Worm (Caenorhabditis elegans) whole organism, young adult: Measurements from ENCODE around the gene ZC262.4.
A peak's percentile ranks its signal among the peaks of the same experiment; 100 is the strongest.

Source experiments
- F23B12.7 ChIP-seq: sonication (generic microtip); optimal IDR thresholded peaks from 2 replicates; lab custom pipeline; 2017; ENCODE audit warnings: missing genetic modification characterization, mild to moderate bottlenecking, missing compliant biosample characterization, antibody characterized with exemption, moderate library complexity; ENCODE audit not compliant: insufficient read depth
- F39B2.1 ChIP-seq: fragments of 200-800 bp; sonication (Bioruptor generic); IDR thresholded peaks from 2 replicates; pipeline ENCODE4 v1.3.6; 2022; ENCODE audit warnings: missing genetic modification reagents, missing genetic modification characterization, missing compliant biosample characterization
- F57A8.1 ChIP-seq: fragments of 200-800 bp; sonication (Bioruptor generic); optimal IDR thresholded peaks from 2 replicates; lab custom pipeline; 2018; ENCODE audit warnings: mild to moderate bottlenecking, missing genetic modification characterization, moderate library complexity, missing compliant biosample characterization
- K11D2.4 ChIP-seq: fragments of 200-800 bp; sonication (Bioruptor generic); IDR thresholded peaks from 2 replicates; pipeline ENCODE4 v1.3.6; 2022; ENCODE audit warnings: missing genetic modification reagents, missing genetic modification characterization, missing compliant biosample characterization
- T07F8.4 ChIP-seq: sonication (generic microtip); optimal IDR thresholded peaks from 2 replicates; lab custom pipeline; 2016; ENCODE audit warnings: mild to moderate bottlenecking, missing genetic modification characterization, moderate library complexity, missing compliant biosample characterization
- T26A5.8 ChIP-seq: sonication (generic microtip); optimal IDR thresholded peaks from 2 replicates; lab custom pipeline; 2016; ENCODE audit warnings: missing genetic modification characterization, missing compliant biosample characterization
- Y53F4B.3 ChIP-seq: fragments of 200-800 bp; sonication (Bioruptor generic); IDR thresholded peaks from 2 replicates; pipeline ENCODE4 v1.3.6; 2022; ENCODE audit warnings: missing genetic modification reagents, missing genetic modification characterization, missing compliant biosample characterization
- Y95B8A.8 ChIP-seq: fragments of 200-800 bp; sonication (Bioruptor generic); IDR thresholded peaks from 2 replicates; pipeline ENCODE4 v1.3.6; 2022; ENCODE audit warnings: missing genetic modification reagents, missing genetic modification characterization, missing compliant biosample characterization
- ama-1 ChIP-seq, 3 experiments: fragments of 150-350 bp in 1 of 3; sonication (generic microtip) in 2 of 3; optimal IDR thresholded peaks; 2 replicates each; lab custom pipeline; 2014 to 2018; ENCODE audit warnings: missing biosample characterization in 2 of 3, missing genetic modification characterization in 2 of 3, missing genetic modification reagents in 2 of 3
- aptf-2 ChIP-seq: fragments of 200-800 bp; sonication (Bioruptor generic); conservative IDR thresholded peaks from 2 replicates; pipeline ENCODE4 v1.3.6; 2022; ENCODE audit warnings: missing genetic modification reagents, missing genetic modification characterization, missing compliant biosample characterization
- aptf-3 ChIP-seq: fragments of 200-800 bp; sonication (Bioruptor generic); IDR thresholded peaks from 2 replicates; pipeline ENCODE4 v1.3.6; 2022; ENCODE audit warnings: missing genetic modification characterization, missing compliant biosample characterization
- atf-7 ChIP-seq: sonication (generic microtip); optimal IDR thresholded peaks from 2 replicates; lab custom pipeline; 2017; ENCODE audit warnings: mild to moderate bottlenecking, missing genetic modification characterization, missing compliant biosample characterization
- athp-1 ChIP-seq: sonication (generic microtip); optimal IDR thresholded peaks from 2 replicates; lab custom pipeline; 2017; ENCODE audit warnings: mild to moderate bottlenecking, missing genetic modification characterization, missing compliant biosample characterization
- attf-3 ChIP-seq: fragments of 200-800 bp; sonication (Bioruptor generic); conservative IDR thresholded peaks from 2 replicates; pipeline ENCODE4 v1.3.6; 2022; ENCODE audit warnings: missing genetic modification reagents, missing genetic modification characterization, missing compliant biosample characterization
- ccch-3 ChIP-seq: fragments of 200-800 bp; sonication (Bioruptor generic); optimal IDR thresholded peaks from 2 replicates; lab custom pipeline; 2018; ENCODE audit warnings: mild to moderate bottlenecking, missing genetic modification characterization, missing compliant biosample characterization
- cebp-2 ChIP-seq: fragments of 200-800 bp; sonication (Bioruptor generic); IDR thresholded peaks from 2 replicates; pipeline ENCODE4 v1.3.6; 2022; ENCODE audit warnings: missing genetic modification characterization, missing compliant biosample characterization
- ceh-100 ChIP-seq: fragments of 200-800 bp; sonication (Bioruptor generic); IDR thresholded peaks from 2 replicates; pipeline ENCODE4 v1.3.6; 2022; ENCODE audit warnings: missing genetic modification reagents, missing genetic modification characterization, missing compliant biosample characterization
- ceh-27 ChIP-seq: fragments of 200-800 bp; sonication (Bioruptor generic); optimal IDR thresholded peaks from 2 replicates; lab custom pipeline; 2018; ENCODE audit warnings: mild to moderate bottlenecking, missing genetic modification characterization, moderate library complexity, missing compliant biosample characterization
- ceh-91 ChIP-seq: fragments of 200-800 bp; sonication (Bioruptor generic); IDR thresholded peaks from 2 replicates; pipeline ENCODE4 v1.3.6; 2022; ENCODE audit warnings: missing genetic modification reagents, missing genetic modification characterization, missing compliant biosample characterization
- chd-7 ChIP-seq: sonication (generic microtip); optimal IDR thresholded peaks from 2 replicates; lab custom pipeline; 2016; ENCODE audit warnings: mild to moderate bottlenecking, missing genetic modification characterization, moderate library complexity, missing compliant biosample characterization
- die-1 ChIP-seq: sonication (generic microtip); optimal IDR thresholded peaks from 2 replicates; lab custom pipeline; 2016; ENCODE audit warnings: missing genotype, mild to moderate bottlenecking, missing genetic modification characterization, missing compliant biosample characterization
- dpff-1 ChIP-seq: sonication (generic microtip); optimal IDR thresholded peaks from 2 replicates; lab custom pipeline; 2017; ENCODE audit warnings: mild to moderate bottlenecking, missing genetic modification characterization, missing compliant biosample characterization
- efl-1 ChIP-seq: fragments of 150-350 bp; optimal IDR thresholded peaks from 2 replicates; lab custom pipeline; 2014; ENCODE audit warnings: missing biosample characterization, missing genetic modification reagents, missing genetic modification characterization
- ekl-4 ChIP-seq: fragments of 200-800 bp; sonication (Bioruptor generic); IDR thresholded peaks from 2 replicates; pipeline ENCODE4 v1.3.6; 2022; ENCODE audit warnings: missing genetic modification reagents, missing genetic modification characterization, missing compliant biosample characterization
- fkh-3 ChIP-seq: sonication (generic microtip); optimal IDR thresholded peaks from 2 replicates; lab custom pipeline; 2016; ENCODE audit warnings: mild to moderate bottlenecking, missing genetic modification characterization, missing compliant biosample characterization
- gei-17 ChIP-seq: fragments of 200-800 bp; sonication (Bioruptor generic); optimal IDR thresholded peaks from 2 replicates; lab custom pipeline; 2018; ENCODE audit warnings: mild to moderate bottlenecking, missing genetic modification characterization, missing compliant biosample characterization
- him-1 ChIP-seq: sonication (generic microtip); optimal IDR thresholded peaks from 2 replicates; lab custom pipeline; 2016; ENCODE audit warnings: missing genotype, missing genetic modification reagents, missing genetic modification characterization, missing compliant biosample characterization
- lag-1 ChIP-seq: fragments of 200-800 bp; sonication (Bioruptor generic); IDR thresholded peaks from 2 replicates; pipeline ENCODE4 v1.3.6; 2022; ENCODE audit warnings: missing genetic modification reagents, missing genetic modification characterization, missing compliant biosample characterization
- let-526 ChIP-seq: fragments of 200-800 bp; sonication (Bioruptor generic); IDR thresholded peaks from 2 replicates; pipeline ENCODE4 v1.3.6; 2022; ENCODE audit warnings: missing genetic modification reagents, missing genetic modification characterization, missing compliant biosample characterization
- let-607 ChIP-seq, 2 experiments: fragments of 200-800 bp in 1 of 2; sonication (Bioruptor generic) in 1 of 2; sonication (generic microtip) in 1 of 2; optimal IDR thresholded peaks; 2 replicates each; lab custom pipeline; 2016 to 2018; ENCODE audit warnings: mild to moderate bottlenecking in 2 of 2, missing compliant biosample characterization in 2 of 2, missing genetic modification characterization in 2 of 2, moderate library complexity in 2 of 2, missing genotype in 1 of 2
- lin-40 ChIP-seq: sonication (generic microtip); optimal IDR thresholded peaks from 2 replicates; lab custom pipeline; 2016; ENCODE audit warnings: missing genetic modification characterization, mild to moderate bottlenecking, missing compliant biosample characterization, missing genotype, missing genetic modification reagents
- lin-54 ChIP-seq: fragments of 200-800 bp; sonication (Bioruptor generic); optimal IDR thresholded peaks from 2 replicates; lab custom pipeline; 2018; ENCODE audit warnings: mild to moderate bottlenecking, missing genetic modification characterization, missing compliant biosample characterization
- lsl-1 ChIP-seq: fragments of 200-800 bp; sonication (Bioruptor generic); optimal IDR thresholded peaks from 2 replicates; lab custom pipeline; 2018; ENCODE audit warnings: mild to moderate bottlenecking, missing genetic modification characterization, moderate library complexity, missing compliant biosample characterization
- lsy-27 ChIP-seq: sonication (generic microtip); optimal IDR thresholded peaks from 2 replicates; lab custom pipeline; 2017; ENCODE audit warnings: missing genetic modification characterization, mild to moderate bottlenecking, missing compliant biosample characterization, antibody characterized with exemption, missing genotype, borderline replicate concordance; ENCODE audit not compliant: insufficient read depth
- madf-6 ChIP-seq: fragments of 200-800 bp; sonication (Bioruptor generic); IDR thresholded peaks from 2 replicates; pipeline ENCODE4 v1.3.6; 2022; ENCODE audit warnings: missing genetic modification reagents, missing genetic modification characterization, missing compliant biosample characterization
- mcd-1 ChIP-seq: fragments of 200-800 bp; sonication (Bioruptor generic); IDR thresholded peaks from 2 replicates; pipeline ENCODE4 v1.3.6; 2022; ENCODE audit warnings: missing genetic modification reagents, missing genetic modification characterization, missing compliant biosample characterization
- mxl-1 ChIP-seq: sonication (generic microtip); optimal IDR thresholded peaks from 2 replicates; lab custom pipeline; 2016; ENCODE audit warnings: missing genetic modification characterization, missing compliant biosample characterization
- nfyb-1 ChIP-seq: fragments of 200-800 bp; sonication (Bioruptor generic); IDR thresholded peaks from 2 replicates; pipeline ENCODE4 v1.3.6; 2022; ENCODE audit warnings: missing genetic modification reagents, missing genetic modification characterization, missing compliant biosample characterization
- sea-2 ChIP-seq: fragments of 200-800 bp; sonication (Bioruptor generic); IDR thresholded peaks from 2 replicates; pipeline ENCODE4 v1.3.6; 2022; ENCODE audit warnings: missing genetic modification characterization, missing compliant biosample characterization
- snpc-3.4 ChIP-seq: sonication (generic microtip); optimal IDR thresholded peaks from 2 replicates; lab custom pipeline; 2017; ENCODE audit warnings: missing genetic modification characterization, mild to moderate bottlenecking, missing compliant biosample characterization, antibody characterized with exemption, moderate library complexity, missing genotype, missing genetic modification reagents
- snpc-4 ChIP-seq, 5 experiments: fragments of 150-350 bp in 1 of 5; sonication (generic microtip) in 4 of 5; optimal IDR thresholded peaks; 2 replicates each; lab custom pipeline; 2014 to 2018; ENCODE audit warnings: missing genetic modification characterization in 5 of 5, missing biosample characterization in 3 of 5, antibody characterized with exemption in 2 of 5, mild to moderate bottlenecking in 2 of 5, missing compliant biosample characterization in 2 of 5, missing genotype in 2 of 5, moderate library complexity in 2 of 5, missing genetic modification reagents in 1 of 5
- tlf-1 ChIP-seq: fragments of 200-800 bp; sonication (Bioruptor generic); optimal IDR thresholded peaks from 2 replicates; lab custom pipeline; 2018; ENCODE audit warnings: mild to moderate bottlenecking, missing genetic modification characterization, missing compliant biosample characterization
- unc-62 ChIP-seq: fragments of 150-350 bp; optimal IDR thresholded peaks from 2 replicates; lab custom pipeline; 2014; ENCODE audit warnings: missing biosample characterization, missing genetic modification reagents, missing genetic modification characterization
- zfh-2 ChIP-seq: fragments of 200-800 bp; sonication (Bioruptor generic); conservative IDR thresholded peaks from 2 replicates; pipeline ENCODE4 v1.3.6; 2022; ENCODE audit warnings: missing genetic modification reagents, missing genetic modification characterization, missing compliant biosample characterization
- ztf-18 ChIP-seq: sonication (generic microtip); optimal IDR thresholded peaks from 2 replicates; lab custom pipeline; 2016; ENCODE audit warnings: missing genotype, mild to moderate bottlenecking, missing genetic modification characterization, missing compliant biosample characterization
- ztf-22 ChIP-seq: fragments of 200-800 bp; sonication (Bioruptor generic); optimal IDR thresholded peaks from 2 replicates; lab custom pipeline; 2018; ENCODE audit warnings: mild to moderate bottlenecking, missing genetic modification characterization, moderate library complexity, missing compliant biosample characterization
- ztf-25 ChIP-seq: fragments of 200-800 bp; sonication (Bioruptor generic); IDR thresholded peaks from 2 replicates; pipeline ENCODE4 v1.3.6; 2022; ENCODE audit warnings: missing genetic modification reagents, missing genetic modification characterization, missing compliant biosample characterization

ZC262.4 gene

DNA sequence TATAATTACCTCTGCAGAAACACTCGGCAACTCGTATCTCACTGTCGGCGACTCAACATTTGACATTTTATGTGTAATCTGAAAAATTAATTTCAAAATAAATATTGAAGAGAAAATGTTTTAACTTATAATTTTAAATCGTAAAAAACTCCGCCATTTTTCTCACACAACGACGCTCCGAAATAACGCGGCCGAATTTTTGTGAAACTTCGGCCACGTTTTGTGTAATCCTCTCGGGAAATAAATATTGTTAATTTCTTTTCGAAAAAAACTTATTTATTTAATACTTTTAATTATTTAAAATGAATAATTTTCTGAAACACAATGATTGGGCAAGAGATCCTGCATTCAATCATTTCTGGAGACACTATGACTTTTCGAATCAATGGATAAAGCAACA lies 27.0 kb downstream of the ZC262.4 start, which contains the start of the genes F10E9.7 and F10E9.5:
Gene F10E9.7, minus strand, starts transcription at position 86 of the 400 bp plus-strand sequence.
Gene F10E9.5, plus strand, starts transcription at position 237 of the 400 bp plus-strand sequence.
- peak; percentile 58 for TF ChIP-seq lsl-1 (GFP tag; lab: Kevin White, UChicago)
- peak; percentile 69 for TF ChIP-seq ceh-100 (GFP tag; lab: Robert Waterston, UW)
- TF ChIP-seq aptf-2 (GFP tag; lab: Robert Waterston, UW) = peak; percentile 84
- TF ChIP-seq mcd-1 (GFP tag; lab: Robert Waterston, UW) = peak; percentile 73; the same call in 1 of the 2 replicates
- peak; percentile 85 for TF ChIP-seq lin-54 (GFP tag; lab: Kevin White, UChicago)
- peak; percentile 37 for TF ChIP-seq athp-1 (tag; lab: Kevin White, UChicago)
- peak; percentile 67 for TF ChIP-seq F23B12.7 (tag; lab: Kevin White, UChicago)
- TF ChIP-seq T07F8.4 = no peak
- TF ChIP-seq K11D2.4 (GFP tag; lab: Robert Waterston, UW) = peak; percentile 80
- TF ChIP-seq Y95B8A.8 = no peak
- TF ChIP-seq gei-17 (GFP tag; lab: Kevin White, UChicago) = no peak
- TF ChIP-seq ceh-91 (GFP tag; lab: Robert Waterston, UW) = peak; percentile 70
- peak; percentile 56 for TF ChIP-seq efl-1 (GFP tag; lab: Kevin White, UChicago)
- peak; percentile 78 for TF ChIP-seq let-526 (GFP tag; lab: Robert Waterston, UW)
- TF ChIP-seq atf-7 = peak; percentile 76
- no peak for TF ChIP-seq T26A5.8 (tag; lab: Kevin White, UChicago)
- peak; percentile 38 for TF ChIP-seq him-1 (tag; lab: Kevin White, UChicago)
- TF ChIP-seq ztf-25 (GFP tag; lab: Robert Waterston, UW) = peak; percentile 88
- no peak for TF ChIP-seq zfh-2 (GFP tag; lab: Robert Waterston, UW)
- peak; percentile 56; the same call in 1 of the 2 replicates for TF ChIP-seq nfyb-1 (GFP tag; lab: Robert Waterston, UW)
- no peak for TF ChIP-seq F39B2.1 (GFP tag; lab: Robert Waterston, UW)
- TF ChIP-seq lsy-27 (tag; lab: Kevin White, UChicago) = no peak
- TF ChIP-seq let-607 (tag; optimal IDR thresholded peaks at IDR 0.05; lab: Kevin White, UChicago) = peak in 1 of 2 experiments; percentile 82
- TF ChIP-seq unc-62 (GFP tag; lab: Kevin White, UChicago) = no peak
- TF ChIP-seq fkh-3 = no peak
- TF ChIP-seq snpc-4 (GFP tag; optimal IDR thresholded peaks at IDR 0.05; lab: Kevin White, UChicago) = peak; percentile 12
- peak in 3 of 4 experiments; percentile 41 to 66 (median 51) for TF ChIP-seq snpc-4 (tag; optimal IDR thresholded peaks at IDR 0.05; lab: Kevin White, UChicago)
- TF ChIP-seq die-1 (tag; lab: Kevin White, UChicago) = no peak
- peak; percentile 74 for TF ChIP-seq lin-40 (tag; lab: Kevin White, UChicago)
- TF ChIP-seq ama-1 (optimal IDR thresholded peaks at IDR 0.05; lab: Kevin White, UChicago) = no peak
- TF ChIP-seq ama-1 (GFP tag; optimal IDR thresholded peaks at IDR 0.05; lab: Kevin White, UChicago) = no peak
- peak; percentile 46 for TF ChIP-seq tlf-1 (GFP tag; lab: Kevin White, UChicago)
- peak; percentile 92 for TF ChIP-seq ceh-27 (GFP tag; lab: Kevin White, UChicago)
- no peak for TF ChIP-seq lag-1 (GFP tag; lab: Robert Waterston, UW)
- peak; percentile 22 for TF ChIP-seq ztf-18 (tag; lab: Kevin White, UChicago)
- TF ChIP-seq aptf-3 (GFP tag; lab: Robert Waterston, UW) = no peak
- peak; percentile 66 for TF ChIP-seq snpc-3.4 (tag; lab: Kevin White, UChicago)
- TF ChIP-seq cebp-2 (GFP tag; lab: Robert Waterston, UW) = no peak
- TF ChIP-seq ekl-4 (GFP tag; lab: Robert Waterston, UW) = no peak; the same call in 1 of the 2 replicates
- TF ChIP-seq F57A8.1 (GFP tag; lab: Kevin White, UChicago) = peak; percentile 44
- peak; percentile 82 for TF ChIP-seq ccch-3 (GFP tag; lab: Kevin White, UChicago)
- TF ChIP-seq ztf-22 (GFP tag; lab: Kevin White, UChicago) = no peak
- no peak for TF ChIP-seq dpff-1
- TF ChIP-seq madf-6 = peak; percentile 75
- peak; percentile 98 for TF ChIP-seq attf-3 (GFP tag; lab: Robert Waterston, UW)
- no peak for TF ChIP-seq sea-2 (GFP tag; lab: Robert Waterston, UW)
- no peak for TF ChIP-seq chd-7 (tag; lab: Kevin White, UChicago)
- no peak for TF ChIP-seq mxl-1 (tag; lab: Kevin White, UChicago)
- TF ChIP-seq Y53F4B.3 = no peak
